Worm (Caenorhabditis elegans): Measurements from ENCODE around the gene T12A7.10.

DNA sequence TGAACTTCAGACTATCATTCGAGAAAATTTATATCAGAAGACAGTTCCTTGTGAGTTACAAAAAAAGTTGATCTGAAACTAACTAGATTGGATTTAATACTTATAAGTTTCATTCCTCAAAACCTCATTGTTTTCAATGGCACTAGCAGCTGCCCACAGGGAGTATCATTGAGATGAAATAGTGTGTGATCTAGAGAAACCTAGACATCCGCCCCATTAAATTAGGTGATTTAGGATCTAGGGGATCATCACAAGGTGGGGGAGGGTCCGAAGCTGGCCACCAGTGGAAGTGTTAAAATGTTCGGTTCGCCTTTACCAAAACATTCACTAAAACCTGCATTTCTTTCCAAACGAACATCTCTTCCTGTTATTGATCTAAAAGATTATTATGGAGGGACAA lies 38.5 kb downstream of the T12A7.10 start:
- TF ChIP-seq ama-1 (optimal IDR thresholded peaks at IDR 0.05), result no peak
- no peak for TF ChIP-seq ama-1 (GFP tag; optimal IDR thresholded peaks at IDR 0.05)
- no peak for TF ChIP-seq pha-4 (tag; optimal IDR thresholded peaks at IDR 0.05)
- no peak for TF ChIP-seq F22D6.2 (tag; optimal IDR thresholded peaks at IDR 0.05)
- no peak for TF ChIP-seq chd-7 (tag; optimal IDR thresholded peaks at IDR 0.05)
- TF ChIP-seq let-526 (GFP tag; IDR thresholded peaks at IDR 0.05), result no peak
- TF ChIP-seq zim-3 (tag; optimal IDR thresholded peaks at IDR 0.05), result no peak
- no peak for TF ChIP-seq madf-3 (GFP tag; IDR thresholded peaks at IDR 0.05)
- no peak for TF ChIP-seq nhr-80 (tag; optimal IDR thresholded peaks at IDR 0.05)
- no peak for TF ChIP-seq let-607 (tag; optimal IDR thresholded peaks at IDR 0.05)
- no peak for TF ChIP-seq dpl-1 (GFP tag; optimal IDR thresholded peaks at IDR 0.05)
- TF ChIP-seq atf-7 (tag; optimal IDR thresholded peaks at IDR 0.05), result no peak
- no peak for TF ChIP-seq snpc-4 (GFP tag; optimal IDR thresholded peaks at IDR 0.05)
- TF ChIP-seq snpc-4 (tag; optimal IDR thresholded peaks at IDR 0.05), result no peak
- no peak for TF ChIP-seq cebp-2 (GFP tag; IDR thresholded peaks at IDR 0.05)
